Fruit fly (Drosophila melanogaster) whole organism: ENCODE measurements around the gene ebd1.

Source experiments
- psq ChIP-seq: fragments of >200 bp; optimal IDR thresholded peaks from 2 replicates; lab custom pipeline; 2017
- usp ChIP-seq: fragments of >200 bp; optimal IDR thresholded peaks from 2 replicates; lab custom pipeline; 2017; ENCODE audit warnings: missing biosample characterization, missing genetic modification characterization, mixed read lengths

- TF ChIP-seq usp (GFP tag; lab: Kevin White, UChicago) = no peak
- no peak for TF ChIP-seq psq (lab: Kevin White, UChicago)
Measured at dm6 chr3L:703160-703793, 17.9 kb upstream of the ebd1 start.
